Worm (Caenorhabditis elegans) whole organism, late embryonic: ENCODE results near the gene srj-18.

Experiments used
- ahr-1 ChIP-seq: sonication (generic microtip); optimal IDR thresholded peaks from 2 replicates; lab custom pipeline; 2016; ENCODE audit warnings: missing genetic modification characterization, missing compliant biosample characterization
- ama-1 ChIP-seq: fragments of 150-350 bp; optimal IDR thresholded peaks from 2 replicates; lab custom pipeline; 2014
- ceh-45 ChIP-seq: fragments of 200-800 bp; sonication (Bioruptor generic); IDR thresholded peaks from 2 replicates; pipeline ENCODE4 v1.3.6; 2022; ENCODE audit warnings: missing genetic modification reagents, missing genetic modification characterization, missing compliant biosample characterization
- che-1 ChIP-seq: sonication (generic microtip); optimal IDR thresholded peaks from 2 replicates; lab custom pipeline; 2016; ENCODE audit warnings: mild to moderate bottlenecking, missing genetic modification characterization, missing compliant biosample characterization
- elt-2 ChIP-seq: sonication (generic microtip); optimal IDR thresholded peaks from 2 replicates; lab custom pipeline; 2016; ENCODE audit warnings: missing genetic modification reagents, missing genetic modification characterization, missing compliant biosample characterization
- pag-3 ChIP-seq: sonication (generic microtip); optimal IDR thresholded peaks from 2 replicates; lab custom pipeline; 2016; ENCODE audit warnings: missing compliant biosample characterization, missing genetic modification characterization, borderline replicate concordance
- pha-4 ChIP-seq: fragments of 150-350 bp; optimal IDR thresholded peaks from 2 replicates; lab custom pipeline; 2018; ENCODE audit warnings: missing biosample characterization, missing genetic modification reagents, missing genetic modification characterization
- tbx-2 ChIP-seq: sonication (generic microtip); optimal IDR thresholded peaks from 2 replicates; lab custom pipeline; 2016; ENCODE audit warnings: missing genetic modification characterization, missing compliant biosample characterization
- unc-55 ChIP-seq: sonication (generic microtip); optimal IDR thresholded peaks from 2 replicates; lab custom pipeline; 2017; ENCODE audit warnings: missing biosample characterization, missing genetic modification reagents, missing genetic modification characterization

ce11 chrV:2767465-2767864, 6.7 kb upstream of the srj-18 start, which contains the start of gene R05D8.9:
- TF ChIP-seq che-1 (tag; lab: Kevin White, UChicago): no peak
- no peak for TF ChIP-seq unc-55 (GFP tag; lab: Kevin White, UChicago)
- TF ChIP-seq ama-1: no peak
- TF ChIP-seq ahr-1 (tag; lab: Kevin White, UChicago): no peak
- no peak for TF ChIP-seq pha-4
- no peak for TF ChIP-seq pag-3 (tag; lab: Kevin White, UChicago)
- TF ChIP-seq tbx-2 (tag; lab: Kevin White, UChicago): no peak
- TF ChIP-seq elt-2 (tag; lab: Kevin White, UChicago): no peak
- TF ChIP-seq ceh-45 (GFP tag; lab: Robert Waterston, UW): no peak
